Worm (Caenorhabditis elegans): ENCODE measurements around the gene clec-31.

DNA sequence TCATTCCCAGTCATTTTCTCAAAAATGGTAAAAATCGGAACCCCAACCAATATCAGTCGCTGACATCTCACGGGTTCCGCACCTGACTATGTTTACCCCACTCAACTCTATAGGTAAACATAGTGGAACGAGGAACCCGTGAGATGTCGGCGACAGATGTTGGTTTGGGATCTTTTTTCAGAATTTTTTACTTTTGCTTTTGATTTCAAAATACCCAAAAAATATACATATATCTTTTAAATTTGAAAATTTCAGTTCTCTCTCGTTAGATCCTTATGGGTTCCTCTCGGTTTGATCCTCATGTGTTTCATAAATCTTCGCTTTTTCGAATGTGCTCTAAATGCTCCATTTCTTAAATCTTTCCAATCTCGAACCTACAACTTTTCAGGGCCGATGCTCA lies 15.8 kb upstream of the clec-31 start, which contains the start of gene srw-23:
- no peak for TF ChIP-seq nhr-77 (tag; optimal IDR thresholded peaks at IDR 0.05)
- TF ChIP-seq nhr-25 (tag; optimal IDR thresholded peaks at IDR 0.05) = no peak
- TF ChIP-seq mdl-1 (tag; optimal IDR thresholded peaks at IDR 0.05) = no peak
- TF ChIP-seq R02D3.7 (tag; optimal IDR thresholded peaks at IDR 0.05) = no peak
- no peak for TF ChIP-seq elt-2 (tag; optimal IDR thresholded peaks at IDR 0.05)
- TF ChIP-seq elt-1 (tag; optimal IDR thresholded peaks at IDR 0.05) = no peak
- no peak for TF ChIP-seq pha-4 (tag; optimal IDR thresholded peaks at IDR 0.05)
- no peak for TF ChIP-seq snpc-4 (tag; optimal IDR thresholded peaks at IDR 0.05)
- TF ChIP-seq zag-1 (tag; optimal IDR thresholded peaks at IDR 0.05) = no peak
- no peak for TF ChIP-seq skn-1 (tag; optimal IDR thresholded peaks at IDR 0.05)
- TF ChIP-seq ama-1 (optimal IDR thresholded peaks at IDR 0.05) = no peak
- no peak for TF ChIP-seq nhr-76 (tag; optimal IDR thresholded peaks at IDR 0.05)

Measured in whole organism, L3 larva.